Worm (Caenorhabditis elegans) whole organism, mixed stage, embryonic: ENCODE data around the gene F57F4.1.
A peak's percentile ranks its signal among the peaks of the same experiment; 100 is the strongest.

Source experiments
- M03D4.4 ChIP-seq: sonication (generic microtip); optimal IDR thresholded peaks from 2 replicates; lab custom pipeline; 2017; ENCODE audit warnings: mild to moderate bottlenecking, missing genetic modification characterization, missing compliant biosample characterization
- bed-3 ChIP-seq: fragments of 200-800 bp; sonication (Bioruptor generic); optimal IDR thresholded peaks from 3 replicates; lab custom pipeline; 2018; ENCODE audit warnings: mild to moderate bottlenecking, missing genetic modification characterization, moderate library complexity, missing compliant biosample characterization
- blmp-1 ChIP-seq: fragments of 150-350 bp; optimal IDR thresholded peaks from 2 replicates; lab custom pipeline; 2014; ENCODE audit warnings: missing biosample characterization, missing genetic modification characterization
- ceh-43 ChIP-seq: fragments of 200-800 bp; sonication (Bioruptor generic); optimal IDR thresholded peaks from 2 replicates; lab custom pipeline; 2018; ENCODE audit warnings: mild to moderate bottlenecking, missing genetic modification characterization, moderate library complexity, missing compliant biosample characterization
- ceh-83 ChIP-seq: fragments of 200-800 bp; sonication (Bioruptor generic); optimal IDR thresholded peaks from 2 replicates; lab custom pipeline; 2018; ENCODE audit warnings: mild to moderate bottlenecking, missing genetic modification characterization, missing compliant biosample characterization
- cnd-1 ChIP-seq: fragments of 200-800 bp; sonication (Bioruptor generic); optimal IDR thresholded peaks from 2 replicates; lab custom pipeline; 2018; ENCODE audit warnings: mild to moderate bottlenecking, missing genetic modification characterization, missing compliant biosample characterization
- drap-1 ChIP-seq: fragments of 200-800 bp; sonication (Bioruptor generic); optimal IDR thresholded peaks from 3 replicates; lab custom pipeline; 2018; ENCODE audit warnings: mild to moderate bottlenecking, missing genetic modification characterization, missing compliant biosample characterization
- elt-1 ChIP-seq: sonication (generic microtip); optimal IDR thresholded peaks from 2 replicates; lab custom pipeline; 2017; ENCODE audit warnings: missing genetic modification characterization, mild to moderate bottlenecking, missing compliant biosample characterization, antibody characterized with exemption, moderate library complexity, borderline replicate concordance; ENCODE audit not compliant: insufficient read depth
- hlh-1 ChIP-seq: fragments of 150-350 bp; optimal IDR thresholded peaks from 2 replicates; lab custom pipeline; 2014; ENCODE audit warnings: missing biosample characterization, missing genetic modification reagents, missing genetic modification characterization
- lin-13 ChIP-seq: fragments of 150-350 bp; optimal IDR thresholded peaks from 2 replicates; lab custom pipeline; 2014; ENCODE audit warnings: missing biosample characterization, missing genetic modification characterization
- lin-32 ChIP-seq: fragments of 200-800 bp; sonication (Bioruptor generic); optimal IDR thresholded peaks from 2 replicates; lab custom pipeline; 2018; ENCODE audit warnings: mild to moderate bottlenecking, missing genetic modification characterization, missing compliant biosample characterization
- lsy-2 ChIP-seq: fragments of 150-350 bp; optimal IDR thresholded peaks from 2 replicates; lab custom pipeline; 2014; ENCODE audit warnings: missing biosample characterization, missing genetic modification characterization
- mab-5 ChIP-seq: fragments of 150-350 bp; optimal IDR thresholded peaks from 2 replicates; lab custom pipeline; 2014; ENCODE audit warnings: missing biosample characterization, missing genetic modification characterization
- mep-1 ChIP-seq: fragments of 150-350 bp; optimal IDR thresholded peaks from 2 replicates; lab custom pipeline; 2017; ENCODE audit warnings: missing biosample characterization, missing genetic modification reagents, missing genetic modification characterization, inconsistent platforms
- mls-2 ChIP-seq: sonication (generic microtip); optimal IDR thresholded peaks from 2 replicates; lab custom pipeline; 2016; ENCODE audit warnings: mild to moderate bottlenecking, missing genetic modification characterization, moderate library complexity, missing compliant biosample characterization
- nhr-2 ChIP-seq: fragments of 150-350 bp; optimal IDR thresholded peaks from 2 replicates; lab custom pipeline; 2014; ENCODE audit warnings: missing biosample characterization, missing genetic modification characterization
- nhr-237 ChIP-seq: fragments of 150-350 bp; optimal IDR thresholded peaks from 2 replicates; lab custom pipeline; 2014; ENCODE audit warnings: missing biosample characterization, missing genetic modification characterization
- nhr-28 ChIP-seq: fragments of 150-350 bp; optimal IDR thresholded peaks from 2 replicates; lab custom pipeline; 2014; ENCODE audit warnings: missing biosample characterization, missing genetic modification characterization
- nhr-76 ChIP-seq: sonication (generic microtip); optimal IDR thresholded peaks from 2 replicates; lab custom pipeline; 2017; ENCODE audit warnings: missing biosample characterization, missing genetic modification characterization
- pha-4 ChIP-seq: fragments of 150-350 bp; optimal IDR thresholded peaks from 2 replicates; lab custom pipeline; 2018; ENCODE audit warnings: missing biosample characterization, missing genetic modification reagents, missing genetic modification characterization
- snpc-4 ChIP-seq: fragments of 150-350 bp; optimal IDR thresholded peaks from 2 replicates; lab custom pipeline; 2014; ENCODE audit warnings: missing biosample characterization, missing genetic modification characterization
- sptf-1 ChIP-seq: sonication (generic microtip); optimal IDR thresholded peaks from 2 replicates; lab custom pipeline; 2017; ENCODE audit warnings: mild to moderate bottlenecking, missing genetic modification characterization, moderate library complexity, missing compliant biosample characterization
- tbx-8 ChIP-seq: fragments of 200-800 bp; sonication (Bioruptor generic); optimal IDR thresholded peaks from 2 replicates; lab custom pipeline; 2018; ENCODE audit warnings: mild to moderate bottlenecking, missing genetic modification characterization, moderate library complexity, missing compliant biosample characterization
- unc-120 ChIP-seq: sonication (generic microtip); optimal IDR thresholded peaks from 2 replicates; lab custom pipeline; 2017; ENCODE audit warnings: missing genetic modification characterization, missing compliant biosample characterization; ENCODE audit not compliant: poor library complexity, severe bottlenecking
- unc-39 ChIP-seq: fragments of 150-350 bp; optimal IDR thresholded peaks from 2 replicates; lab custom pipeline; 2014; ENCODE audit warnings: missing biosample characterization, missing genetic modification characterization
- ztf-11 ChIP-seq: fragments of 150-350 bp; optimal IDR thresholded peaks from 2 replicates; lab custom pipeline; 2014; ENCODE audit warnings: missing biosample characterization, missing genetic modification characterization

Gene F57F4.1

ce11 chrV:6426843-6427242 is 36.6 kb downstream of the F57F4.1 start, which contains the start of gene atp-4:
Gene atp-4 (minus strand): TSS chrV:6427112.
- TF ChIP-seq nhr-28 (no peak), nhr-76 (tag; lab: Kevin White, UChicago) (no peak), mab-5 (no peak), nhr-237 (tag; lab: Kevin White, UChicago) (no peak), ceh-43 (GFP tag; lab: Kevin White, UChicago) (no peak), cnd-1 (tag; lab: Kevin White, UChicago) (no peak), mls-2 (tag; lab: Kevin White, UChicago) (no peak), tbx-8 (GFP tag; lab: Kevin White, UChicago) (no peak), ztf-11 (no peak), ceh-83 (GFP tag; lab: Kevin White, UChicago) (no peak)

ce11 chrV:6427433-6427832 is 37.2 kb downstream of the F57F4.1 start:
- TF ChIP-seq pha-4 (tag; lab: Kevin White, UChicago) (no peak), mls-2 (tag; lab: Kevin White, UChicago) (no peak), nhr-2 (no peak), cnd-1 (tag; lab: Kevin White, UChicago) (peak; percentile 18), mep-1 (tag; lab: Kevin White, UChicago) (peak; percentile 30), lsy-2 (peak; percentile 75)

ce11 chrV:6429870-6430339 is 39.6 kb downstream of the F57F4.1 start, which contains the start of gene alh-4:
Gene alh-4 (minus strand): TSS chrV:6429920.
- TF ChIP-seq nhr-76 (tag; lab: Kevin White, UChicago) (no peak), lin-32 (GFP tag; lab: Kevin White, UChicago) (no peak), pha-4 (tag; lab: Kevin White, UChicago) (no peak), tbx-8 (GFP tag; lab: Kevin White, UChicago) (no peak), cnd-1 (tag; lab: Kevin White, UChicago) (no peak), lsy-2 (no peak), ceh-43 (GFP tag; lab: Kevin White, UChicago) (no peak)

ce11 chrV:6430526-6431371 is 40.5 kb downstream of the F57F4.1 start:
- TF ChIP-seq ceh-83 (GFP tag; lab: Kevin White, UChicago) (no peak), bed-3 (GFP tag; lab: Kevin White, UChicago) (no peak), mab-5 (no peak), unc-39 (no peak), sptf-1 (tag; lab: Kevin White, UChicago) (no peak), elt-1 (tag; lab: Kevin White, UChicago) (no peak), M03D4.4 (no peak), unc-120 (tag; lab: Kevin White, UChicago) (no peak), drap-1 (no peak), tbx-8 (GFP tag; lab: Kevin White, UChicago) (no peak), ceh-43 (GFP tag; lab: Kevin White, UChicago) (no peak), hlh-1 (tag; lab: Kevin White, UChicago) (no peak), lin-32 (GFP tag; lab: Kevin White, UChicago) (no peak)
- TF ChIP-seq, all 35 proteins: peak for 0

ce11 chrV:6433446-6434178 is 43.3 kb downstream of the F57F4.1 start, which contains the start of the genes gad-1 and erfa-1:
Gene gad-1 (minus strand): TSS chrV:6433496.
Gene erfa-1 (plus strand): TSS chrV:6434128.
- TF ChIP-seq drap-1: no peak
- TF ChIP-seq snpc-4 (tag; lab: Kevin White, UChicago): no peak
- TF ChIP-seq blmp-1 (tag; lab: Kevin White, UChicago): no peak
- peak; percentile 84 for TF ChIP-seq lsy-2
- peak; percentile 2 for TF ChIP-seq hlh-1 (tag; lab: Kevin White, UChicago)
- TF ChIP-seq bed-3 (GFP tag; lab: Kevin White, UChicago): no peak
- peak; percentile 8 for TF ChIP-seq pha-4 (tag; lab: Kevin White, UChicago)
- TF ChIP-seq lin-13 (tag; lab: Kevin White, UChicago): peak; percentile 9
- TF ChIP-seq M03D4.4: no peak
- peak; percentile 51 for TF ChIP-seq mep-1 (tag; lab: Kevin White, UChicago)
- TF ChIP-seq nhr-237 (tag; lab: Kevin White, UChicago): no peak
